Worm (Caenorhabditis elegans) whole organism, L4 larva: Measurements from ENCODE around the gene orai-1.
"Not testable (repeated sequence)": the region's sequence is repeated elsewhere in the genome, so short reads cannot be mapped to it uniquely, and the experiment has no call there.

ENCODE experiments used
- F44E2.7 ChIP-seq: fragments of 200-800 bp; sonication (Bioruptor generic); IDR thresholded peaks from 2 replicates; pipeline ENCODE4 v2.1.2; 2022; ENCODE audit warnings: missing genetic modification characterization, missing compliant biosample characterization
- F49E8.2 ChIP-seq: sonication (generic microtip); optimal IDR thresholded peaks from 2 replicates; lab custom pipeline; 2016; ENCODE audit warnings: missing compliant biosample characterization, mild to moderate bottlenecking, missing genetic modification characterization, borderline replicate concordance
- T26A8.4 ChIP-seq: fragments of 200-800 bp; sonication (Bioruptor generic); IDR thresholded peaks from 2 replicates; pipeline ENCODE4 v1.3.6; 2022; ENCODE audit warnings: missing genetic modification characterization, missing compliant biosample characterization
- Y105C5A.15 ChIP-seq: fragments of 200-800 bp; sonication (Bioruptor generic); IDR thresholded peaks from 2 replicates; pipeline ENCODE4 v1.3.6; 2022; ENCODE audit warnings: missing genetic modification characterization, missing compliant biosample characterization
- Y48G9A.11 ChIP-seq: fragments of 200-800 bp; sonication (Bioruptor generic); IDR thresholded peaks from 2 replicates; pipeline ENCODE4 v1.3.6; 2022; ENCODE audit warnings: missing genetic modification reagents, missing genetic modification characterization, missing compliant biosample characterization
- Y75B8A.6 ChIP-seq: fragments of 200-800 bp; sonication (Bioruptor generic); IDR thresholded peaks from 2 replicates; pipeline ENCODE4 v1.3.6; 2022; ENCODE audit warnings: missing genetic modification reagents, missing genetic modification characterization, missing compliant biosample characterization
- ZK337.2 ChIP-seq: fragments of 200-800 bp; sonication (Bioruptor generic); IDR thresholded peaks from 2 replicates; pipeline ENCODE4 v1.3.6; 2022; ENCODE audit warnings: missing genetic modification reagents, missing genetic modification characterization, missing compliant biosample characterization
- ama-1 ChIP-seq: fragments of 150-350 bp; optimal IDR thresholded peaks from 2 replicates; lab custom pipeline; 2014; ENCODE audit warnings: inconsistent platforms, mixed read lengths
- arid-1 ChIP-seq: fragments of 200-800 bp; sonication (Bioruptor generic); conservative IDR thresholded peaks from 2 replicates; pipeline ENCODE4 v1.3.6; 2022; ENCODE audit warnings: missing genetic modification reagents, missing genetic modification characterization, missing compliant biosample characterization
- ceh-32 ChIP-seq: sonication (generic microtip); optimal IDR thresholded peaks from 2 replicates; lab custom pipeline; 2016; ENCODE audit warnings: mild to moderate bottlenecking, missing genetic modification characterization, missing compliant biosample characterization; ENCODE audit not compliant: poor library complexity
- ceh-44 ChIP-seq: fragments of 200-800 bp; sonication (Bioruptor generic); IDR thresholded peaks from 2 replicates; pipeline ENCODE4 v1.3.6; 2022; ENCODE audit warnings: missing genetic modification reagents, missing genetic modification characterization, missing compliant biosample characterization
- ceh-82 ChIP-seq: sonication (generic microtip); optimal IDR thresholded peaks from 2 replicates; lab custom pipeline; 2017; ENCODE audit warnings: missing biosample characterization, missing genetic modification characterization
- cey-2 ChIP-seq: sonication (generic microtip); optimal IDR thresholded peaks from 3 replicates; lab custom pipeline; 2017; ENCODE audit warnings: missing genetic modification characterization, mild to moderate bottlenecking, missing compliant biosample characterization, antibody characterized with exemption, borderline replicate concordance; ENCODE audit not compliant: insufficient read depth
- ctbp-1 ChIP-seq: fragments of 200-800 bp; sonication (Bioruptor generic); IDR thresholded peaks from 2 replicates; pipeline ENCODE4 v1.3.6; 2022; ENCODE audit warnings: missing genetic modification reagents, missing genetic modification characterization, missing compliant biosample characterization
- daf-19 ChIP-seq: fragments of 200-800 bp; sonication (Bioruptor generic); conservative IDR thresholded peaks from 2 replicates; pipeline ENCODE4 v1.3.6; 2022; ENCODE audit warnings: missing genetic modification characterization, missing compliant biosample characterization
- daf-8 ChIP-seq: fragments of 200-800 bp; sonication (Bioruptor generic); IDR thresholded peaks from 2 replicates; pipeline ENCODE4 v1.3.6; 2022; ENCODE audit warnings: missing genetic modification characterization, missing compliant biosample characterization
- dmd-6 ChIP-seq: fragments of 200-800 bp; sonication (Bioruptor generic); IDR thresholded peaks from 2 replicates; pipeline ENCODE4 v1.3.6; 2022; ENCODE audit warnings: missing genetic modification reagents, missing genetic modification characterization, missing compliant biosample characterization
- egl-43 ChIP-seq: fragments of 200-800 bp; sonication (Bioruptor generic); IDR thresholded peaks from 2 replicates; pipeline ENCODE4 v1.3.6; 2022; ENCODE audit warnings: missing genetic modification reagents, missing genetic modification characterization, missing compliant biosample characterization
- fkh-10 ChIP-seq: fragments of 150-350 bp; optimal IDR thresholded peaks from 2 replicates; lab custom pipeline; 2014; ENCODE audit warnings: missing biosample characterization, missing genetic modification reagents, missing genetic modification characterization
- hlh-11 ChIP-seq: fragments of 200-800 bp; sonication (Bioruptor generic); optimal IDR thresholded peaks from 2 replicates; lab custom pipeline; 2018; ENCODE audit warnings: mild to moderate bottlenecking, missing genetic modification characterization, missing compliant biosample characterization
- hmg-1.1 ChIP-seq: fragments of 200-800 bp; sonication (Bioruptor generic); IDR thresholded peaks from 2 replicates; pipeline ENCODE4 v1.3.6; 2022; ENCODE audit warnings: missing genetic modification reagents, missing genetic modification characterization, missing compliant biosample characterization
- jun-1 ChIP-seq: fragments of 150-350 bp; optimal IDR thresholded peaks from 2 replicates; lab custom pipeline; 2014; ENCODE audit warnings: missing biosample characterization, missing genetic modification reagents, missing genetic modification characterization
- lim-7 ChIP-seq: fragments of 200-800 bp; sonication (Bioruptor generic); IDR thresholded peaks from 2 replicates; pipeline ENCODE4 v1.3.6; 2022; ENCODE audit warnings: missing genetic modification characterization, missing compliant biosample characterization
- lin-1 ChIP-seq: fragments of 200-800 bp; sonication (Bioruptor generic); IDR thresholded peaks from 2 replicates; pipeline ENCODE4 v1.3.6; 2022; ENCODE audit warnings: missing genetic modification reagents, missing genetic modification characterization, missing compliant biosample characterization
- lin-13 ChIP-seq: fragments of 150-350 bp; optimal IDR thresholded peaks from 2 replicates; lab custom pipeline; 2014; ENCODE audit warnings: missing biosample characterization, missing genetic modification reagents, missing genetic modification characterization
- lin-15B ChIP-seq: fragments of 150-350 bp; sonication (generic microtip); optimal IDR thresholded peaks from 3 replicates; lab custom pipeline; 2014; ENCODE audit warnings: missing biosample characterization, missing genetic modification characterization
- lir-3 ChIP-seq: sonication (generic microtip); optimal IDR thresholded peaks from 2 replicates; lab custom pipeline; 2016; ENCODE audit warnings: mild to moderate bottlenecking, missing genetic modification characterization, missing compliant biosample characterization
- lsy-2 ChIP-seq, 2 experiments: fragments of 150-350 bp in 1 of 2; sonication (generic microtip) in 1 of 2; optimal IDR thresholded peaks; 2 replicates each; lab custom pipeline; 2014 to 2017; ENCODE audit warnings: missing biosample characterization in 2 of 2, missing genetic modification characterization in 2 of 2
- madf-5 ChIP-seq, 2 experiments: fragments of 200-800 bp; sonication (Bioruptor generic); IDR thresholded peaks; 2 replicates each; pipeline ENCODE4 v1.3.6; 2022; ENCODE audit warnings: missing compliant biosample characterization in 2 of 2, missing genetic modification characterization in 2 of 2
- mes-2 ChIP-seq: sonication (generic microtip); optimal IDR thresholded peaks from 2 replicates; lab custom pipeline; 2016; ENCODE audit warnings: missing genotype, mild to moderate bottlenecking, missing genetic modification characterization, missing compliant biosample characterization; ENCODE audit not compliant: poor library complexity, severe bottlenecking
- nhr-10 ChIP-seq: fragments of 150-350 bp; optimal IDR thresholded peaks from 2 replicates; lab custom pipeline; 2014; ENCODE audit warnings: missing biosample characterization, missing genetic modification characterization
- nhr-11 ChIP-seq: fragments of 150-350 bp; optimal IDR thresholded peaks from 2 replicates; lab custom pipeline; 2014; ENCODE audit warnings: missing biosample characterization, missing genetic modification characterization
- nhr-237 ChIP-seq: sonication (generic microtip); optimal IDR thresholded peaks from 2 replicates; lab custom pipeline; 2017; ENCODE audit warnings: missing biosample characterization, missing genetic modification characterization
- nhr-25 ChIP-seq: sonication (generic microtip); optimal IDR thresholded peaks from 2 replicates; lab custom pipeline; 2017; ENCODE audit warnings: missing genetic modification characterization, mild to moderate bottlenecking, missing compliant biosample characterization, antibody characterized with exemption, moderate library complexity, borderline replicate concordance; ENCODE audit not compliant: insufficient read depth
- nhr-28 ChIP-seq: fragments of 150-350 bp; optimal IDR thresholded peaks from 2 replicates; lab custom pipeline; 2014; ENCODE audit warnings: missing biosample characterization, missing genetic modification characterization
- nhr-41 ChIP-seq: fragments of 200-800 bp; sonication (Bioruptor generic); IDR thresholded peaks from 2 replicates; pipeline ENCODE4 v1.3.6; 2022; ENCODE audit warnings: missing genetic modification reagents, missing genetic modification characterization, missing compliant biosample characterization
- nhr-6 ChIP-seq: fragments of 150-350 bp; optimal IDR thresholded peaks from 2 replicates; lab custom pipeline; 2014; ENCODE audit warnings: missing biosample characterization, missing genetic modification characterization
- snpc-1.2 ChIP-seq: fragments of 200-800 bp; sonication (Bioruptor generic); IDR thresholded peaks from 2 replicates; pipeline ENCODE4 v1.3.6; 2022; ENCODE audit warnings: missing genetic modification reagents, missing genetic modification characterization, missing compliant biosample characterization
- spr-1 ChIP-seq: sonication (generic microtip); optimal IDR thresholded peaks from 2 replicates; lab custom pipeline; 2016; ENCODE audit warnings: mild to moderate bottlenecking, missing genetic modification characterization, missing compliant biosample characterization
- unc-130 ChIP-seq: sonication (generic microtip); optimal IDR thresholded peaks from 2 replicates; lab custom pipeline; 2016; ENCODE audit warnings: missing genetic modification reagents, missing genetic modification characterization, missing compliant biosample characterization
- unc-39 ChIP-seq: sonication (generic microtip); optimal IDR thresholded peaks from 2 replicates; lab custom pipeline; 2017; ENCODE audit warnings: missing biosample characterization, missing genetic modification characterization
- unc-62 ChIP-seq, 3 experiments: fragments of 150-350 bp in 1 of 3; sonication (generic microtip); optimal IDR thresholded peaks in 2 of 3; peaks in 1 of 3; 1 replicate in 1 of 3; 2 replicates in 2 of 3; lab custom pipeline; 2014 to 2017; ENCODE audit warnings: missing biosample characterization in 3 of 3, missing genetic modification characterization in 3 of 3, missing genetic modification reagents in 3 of 3, missing genotype in 1 of 3
- zfp-3 ChIP-seq: fragments of 200-800 bp; sonication (Bioruptor generic); conservative IDR thresholded peaks from 2 replicates; pipeline ENCODE4 v1.3.6; 2022; ENCODE audit warnings: missing genetic modification reagents, missing genetic modification characterization, missing compliant biosample characterization

The orai-1 gene

ce11 chrIII:688869-689268 is 42.3 kb downstream of the orai-1 start, which contains the start of gene elf-1:
TSS of gene elf-1 (plus strand) at chrIII:689169.
- not testable (repeated sequence) for TF ChIP-seq lin-13 (GFP tag; lab: Kevin White, UChicago); dmd-6 (GFP tag; lab: Robert Waterston, UW); ceh-32 (tag; lab: Kevin White, UChicago)

ce11 chrIII:691933-692332 is 45.4 kb downstream of the orai-1 start, which contains the start of gene W02B3.7:
TSS of gene W02B3.7 (minus strand) at chrIII:692033.
- TF ChIP-seq zfp-3 (GFP tag; lab: Robert Waterston, UW) (no peak), T26A8.4 (no peak), ctbp-1 (GFP tag; lab: Robert Waterston, UW) (no peak), dmd-6 (GFP tag; lab: Robert Waterston, UW) (no peak), unc-39 (tag; lab: Kevin White, UChicago) (no peak), nhr-10 (tag; lab: Kevin White, UChicago) (no peak), hmg-1.1 (GFP tag; lab: Robert Waterston, UW) (no peak), nhr-6 (tag; lab: Kevin White, UChicago) (no peak), Y75B8A.6 (GFP tag; lab: Robert Waterston, UW) (no peak), lir-3 (tag; lab: Kevin White, UChicago) (no peak), unc-130 (GFP tag; lab: Kevin White, UChicago) (no peak), daf-19 (GFP tag; lab: Robert Waterston, UW) (no peak), egl-43 (GFP tag; lab: Robert Waterston, UW) (no peak), fkh-10 (GFP tag; lab: Kevin White, UChicago) (no peak), mes-2 (tag; lab: Kevin White, UChicago) (no peak)

- TF ChIP-seq nhr-28 (tag; lab: Kevin White, UChicago): peak; percentile 44
- TF ChIP-seq lsy-2 (tag; optimal IDR thresholded peaks at IDR 0.05; lab: Kevin White, UChicago): no peak
Observed at ce11 chrIII:696372-696771, 49.8 kb downstream of the orai-1 start, which contains the start of gene sel-15. TSS of gene sel-15 (minus strand) at chrIII:696472.

- TF ChIP-seq snpc-1.2 (GFP tag; lab: Robert Waterston, UW) (peak; percentile 79; the same call in 1 of the 2 replicates), lim-7 (peak; percentile 93), ama-1 (lab: Kevin White, UChicago) (no peak), nhr-10 (tag; lab: Kevin White, UChicago) (no peak), hlh-11 (no peak), nhr-25 (tag; lab: Kevin White, UChicago) (no peak), daf-8 (GFP tag; lab: Robert Waterston, UW) (no peak), nhr-11 (tag; lab: Kevin White, UChicago) (no peak), fkh-10 (GFP tag; lab: Kevin White, UChicago) (no peak), spr-1 (peak; percentile 55), lin-15B (tag; lab: Kevin White, UChicago) (no peak), madf-5 (GFP tag; IDR thresholded peaks at IDR 0.05; lab: Robert Waterston, UW) (peak; percentile 59 to 85; a peak in 2 of 4 replicates), ceh-82 (tag; lab: Kevin White, UChicago) (no peak), unc-39 (tag; lab: Kevin White, UChicago) (no peak), ceh-44 (GFP tag; lab: Robert Waterston, UW) (peak; percentile 54; the same call in 1 of the 2 replicates), nhr-41 (GFP tag; lab: Robert Waterston, UW) (0 out of 2 replicates have a peak, but pooled peaks have one; percentile 39), T26A8.4 (0 out of 2 replicates have a peak, but pooled peaks have one; percentile 58), F44E2.7 (GFP tag; lab: Robert Waterston, UW) (peak; percentile 88), Y105C5A.15 (GFP tag; lab: Robert Waterston, UW) (peak; percentile 73; the same call in 1 of the 2 replicates), jun-1 (tag; lab: Kevin White, UChicago) (no peak), daf-19 (GFP tag; lab: Robert Waterston, UW) (no peak), arid-1 (peak; percentile 62; the same call in 1 of the 2 replicates), ZK337.2 (GFP tag; lab: Robert Waterston, UW) (peak; percentile 65), nhr-237 (tag; lab: Kevin White, UChicago) (no peak), lin-1 (GFP tag; lab: Robert Waterston, UW) (peak; percentile 83), unc-62 (GFP tag; optimal IDR thresholded peaks at IDR 0.05 in 1 of 2; lab: Kevin White, UChicago) (no peak), unc-62 (tag; optimal IDR thresholded peaks at IDR 0.05; lab: Kevin White, UChicago) (no peak), cey-2 (tag; lab: Kevin White, UChicago) (no peak), Y48G9A.11 (GFP tag; lab: Robert Waterston, UW) (peak; percentile 78), F49E8.2 (tag; lab: Kevin White, UChicago) (peak; percentile 73)
Observed at ce11 chrIII:698814-699213, 52.3 kb downstream of the orai-1 start.
